Fruit fly (Drosophila melanogaster) whole organism, embryonic: ENCODE measurements around the gene mEFTs.

Experiments used
- Antp ChIP-seq: fragments of 200-800 bp; sonication (Bioruptor generic); optimal IDR thresholded peaks from 3 replicates; lab custom pipeline; 2016; ENCODE audit warnings: missing biosample characterization, missing genetic modification characterization
- Blimp-1 ChIP-seq: fragments of 200-800 bp; sonication (Bioruptor generic); optimal IDR thresholded peaks from 3 replicates; lab custom pipeline; 2018; ENCODE audit warnings: missing biosample characterization, missing genetic modification characterization, mild to moderate bottlenecking, moderate library complexity, missing genetic modification reagents
- CG10209 ChIP-seq: fragments of 200-800 bp; sonication (Bioruptor generic); optimal IDR thresholded peaks from 3 replicates; lab custom pipeline; 2017; ENCODE audit warnings: missing biosample characterization, mild to moderate bottlenecking, missing genetic modification characterization, missing genetic modification reagents
- CG10565 ChIP-seq: fragments of 200-800 bp; sonication (Bioruptor generic); optimal IDR thresholded peaks from 3 replicates; lab custom pipeline; 2016; ENCODE audit warnings: missing biosample characterization, mild to moderate bottlenecking, missing genetic modification characterization
- CG11398 ChIP-seq: fragments of 200-800 bp; sonication (Bioruptor generic); optimal IDR thresholded peaks from 2 replicates; lab custom pipeline; 2016; ENCODE audit warnings: missing biosample characterization, missing genetic modification characterization
- CG11456 ChIP-seq: fragments of 200-800 bp; sonication (Bioruptor generic); IDR thresholded peaks from 3 replicates; pipeline ENCODE4 v1.3.6; 2022; ENCODE audit warnings: missing biosample characterization, missing genetic modification characterization
- CG12071 ChIP-seq: fragments of 200-800 bp; sonication (Bioruptor generic); optimal IDR thresholded peaks from 3 replicates; lab custom pipeline; 2018; ENCODE audit warnings: missing biosample characterization, mild to moderate bottlenecking, missing genetic modification characterization
- CG12236 ChIP-seq: fragments of 200-800 bp; sonication (Bioruptor generic); optimal IDR thresholded peaks from 2 replicates; lab custom pipeline; 2016; ENCODE audit warnings: missing biosample characterization, missing genetic modification characterization
- CG1233 ChIP-seq: fragments of 200-800 bp; sonication (Bioruptor generic); optimal IDR thresholded peaks from 4 replicates; lab custom pipeline; 2018; ENCODE audit warnings: missing biosample characterization, mild to moderate bottlenecking, missing genetic modification characterization
- CG13296 ChIP-seq: fragments of 200-800 bp; sonication (Bioruptor generic); optimal IDR thresholded peaks from 3 replicates; lab custom pipeline; 2018; ENCODE audit warnings: missing biosample characterization, mild to moderate bottlenecking, missing genetic modification characterization
- CG13775 ChIP-seq: fragments of 200-800 bp; sonication (Bioruptor generic); optimal IDR thresholded peaks from 3 replicates; lab custom pipeline; 2017; ENCODE audit warnings: missing biosample characterization, mild to moderate bottlenecking, missing genetic modification characterization
- CG15601 ChIP-seq: fragments of 200-800 bp; sonication (Bioruptor generic); optimal IDR thresholded peaks from 3 replicates; lab custom pipeline; 2019; ENCODE audit warnings: missing biosample characterization, mild to moderate bottlenecking, missing genetic modification characterization, moderate library complexity
- CG17802 ChIP-seq: fragments of 200-800 bp; sonication (Bioruptor generic); optimal IDR thresholded peaks from 2 replicates; lab custom pipeline; 2018; ENCODE audit warnings: missing biosample characterization, mild to moderate bottlenecking, missing genetic modification characterization, moderate library complexity
- CG17829 ChIP-seq: fragments of 200-800 bp; optimal IDR thresholded peaks from 2 replicates; lab custom pipeline; 2019; ENCODE audit warnings: missing biosample characterization, mild to moderate bottlenecking, missing genetic modification characterization, moderate library complexity
- CG2120 ChIP-seq: fragments of 200-800 bp; sonication (Bioruptor generic); optimal IDR thresholded peaks from 3 replicates; lab custom pipeline; 2016; ENCODE audit warnings: missing biosample characterization, missing genetic modification characterization
- CG31224 ChIP-seq: fragments of 200-800 bp; sonication (Bioruptor generic); IDR thresholded peaks from 2 replicates; pipeline ENCODE4 v1.3.6; 2022; ENCODE audit warnings: missing biosample characterization, missing genetic modification characterization
- CG31441 ChIP-seq: fragments of 200-800 bp; sonication (Bioruptor generic); IDR thresholded peaks from 2 replicates; pipeline ENCODE4 v1.3.6; 2022; ENCODE audit warnings: missing biosample characterization, missing genetic modification characterization
- CG32772 ChIP-seq: fragments of 200-800 bp; sonication (Bioruptor generic); IDR thresholded peaks from 2 replicates; pipeline ENCODE4 v1.3.6; 2022; ENCODE audit warnings: missing biosample characterization, missing genetic modification characterization
- CG5245 ChIP-seq: fragments of 200-800 bp; sonication (Bioruptor generic); optimal IDR thresholded peaks from 3 replicates; lab custom pipeline; 2016; ENCODE audit warnings: missing biosample characterization, missing genetic modification characterization
- CG6272 ChIP-seq: fragments of 200-800 bp; sonication (Bioruptor generic); IDR thresholded peaks from 2 replicates; pipeline ENCODE4 v1.3.6; 2022; ENCODE audit warnings: missing biosample characterization, missing genetic modification characterization
- CG7357 ChIP-seq: fragments of 200-800 bp; sonication (Bioruptor generic); IDR thresholded peaks from 3 replicates; pipeline ENCODE4 v1.3.6; 2022; ENCODE audit warnings: missing biosample characterization, missing genetic modification characterization
- CG7928 ChIP-seq: fragments of 200-800 bp; sonication (Bioruptor generic); optimal IDR thresholded peaks from 2 replicates; lab custom pipeline; 2017; ENCODE audit warnings: missing biosample characterization, mild to moderate bottlenecking, missing genetic modification characterization
- CG8290 ChIP-seq, 3 experiments: fragments of 200-800 bp; sonication (Bioruptor generic); optimal IDR thresholded peaks; 2 replicates each; lab custom pipeline; 2016 to 2019; ENCODE audit warnings: missing biosample characterization in 3 of 3, missing genetic modification characterization in 3 of 3, mild to moderate bottlenecking in 2 of 3, moderate library complexity in 1 of 3
- CG9215 ChIP-seq: fragments of 200-800 bp; sonication (Bioruptor generic); IDR thresholded peaks from 2 replicates; pipeline ENCODE4 v1.3.6; 2022; ENCODE audit warnings: missing biosample characterization, missing genetic modification characterization
- Doc3 ChIP-seq: fragments of 200-800 bp; sonication (Bioruptor generic); IDR thresholded peaks from 3 replicates; pipeline ENCODE4 v1.3.6; 2022; ENCODE audit warnings: missing biosample characterization, missing genetic modification characterization; ENCODE audit not compliant: partially characterized antibody
- HmgZ ChIP-seq: fragments of 200-800 bp; sonication (Bioruptor generic); optimal IDR thresholded peaks from 2 replicates; lab custom pipeline; 2018; ENCODE audit warnings: missing biosample characterization, mild to moderate bottlenecking, missing genetic modification characterization
- MBD-R2 ChIP-seq: fragments of 200-800 bp; sonication (Bioruptor generic); IDR thresholded peaks from 2 replicates; pipeline ENCODE4 v1.3.6; 2022; ENCODE audit warnings: missing biosample characterization, missing genetic modification characterization
- MTF-1 ChIP-seq: fragments of 200-800 bp; sonication (Bioruptor generic); optimal IDR thresholded peaks from 2 replicates; lab custom pipeline; 2018; ENCODE audit warnings: missing biosample characterization, mild to moderate bottlenecking, missing genetic modification characterization, borderline replicate concordance
- Mrtf ChIP-seq: fragments of 200-800 bp; sonication (Bioruptor generic); IDR thresholded peaks from 3 replicates; pipeline ENCODE4 v1.3.6; 2022; ENCODE audit warnings: missing biosample characterization, missing genetic modification characterization
- Nf-YA ChIP-seq: fragments of 200-800 bp; sonication (Bioruptor generic); IDR thresholded peaks from 2 replicates; pipeline ENCODE4 v1.3.6; 2022; ENCODE audit warnings: missing biosample characterization, missing genetic modification characterization
- Ptx1 ChIP-seq: fragments of 200-800 bp; sonication (Bioruptor generic); IDR thresholded peaks from 2 replicates; pipeline ENCODE4 v1.3.6; 2022; ENCODE audit warnings: missing biosample characterization, missing genetic modification characterization
- Scr ChIP-seq: fragments of 200-800 bp; sonication (Bioruptor generic); IDR thresholded peaks from 2 replicates; pipeline ENCODE4 v1.3.6; 2022; ENCODE audit warnings: missing biosample characterization, missing genetic modification characterization; ENCODE audit not compliant: partially characterized antibody
- abd-A ChIP-seq: fragments of 200-800 bp; sonication (Bioruptor generic); optimal IDR thresholded peaks from 3 replicates; lab custom pipeline; 2019; ENCODE audit warnings: missing biosample characterization, mild to moderate bottlenecking, missing genetic modification characterization, moderate library complexity
- bsh ChIP-seq, 2 experiments: fragments of 200-800 bp; sonication (Bioruptor generic); optimal IDR thresholded peaks; 2 replicates each; lab custom pipeline; 2017 to 2018; ENCODE audit warnings: mild to moderate bottlenecking in 2 of 2, missing biosample characterization in 2 of 2, missing genetic modification characterization in 2 of 2, moderate library complexity in 1 of 2
- btn ChIP-seq: fragments of 200-800 bp; sonication (Bioruptor generic); optimal IDR thresholded peaks from 2 replicates; lab custom pipeline; 2016; ENCODE audit warnings: missing biosample characterization, missing genetic modification characterization
- disco-r ChIP-seq: fragments of 200-800 bp; sonication (Bioruptor generic); optimal IDR thresholded peaks from 2 replicates; lab custom pipeline; 2016; ENCODE audit warnings: missing biosample characterization, missing genetic modification characterization
- ems ChIP-seq: fragments of 200-800 bp; sonication (Bioruptor generic); optimal IDR thresholded peaks from 3 replicates; lab custom pipeline; 2016; ENCODE audit warnings: missing biosample characterization, missing genetic modification characterization
- fd64A ChIP-seq: fragments of 200-800 bp; sonication (Bioruptor generic); optimal IDR thresholded peaks from 3 replicates; lab custom pipeline; 2018; ENCODE audit warnings: missing biosample characterization, mild to moderate bottlenecking, missing genetic modification characterization
- fu2 ChIP-seq: fragments of 200-800 bp; sonication (Bioruptor generic); optimal IDR thresholded peaks from 2 replicates; lab custom pipeline; 2016; ENCODE audit warnings: missing biosample characterization, missing genetic modification characterization
- her ChIP-seq: fragments of 200-800 bp; sonication (Bioruptor generic); optimal IDR thresholded peaks from 2 replicates; lab custom pipeline; 2016; ENCODE audit warnings: missing biosample characterization, missing genetic modification characterization
- inv ChIP-seq: fragments of 200-800 bp; sonication (Bioruptor generic); IDR thresholded peaks from 2 replicates; pipeline ENCODE4 v1.3.6; 2022; ENCODE audit warnings: missing biosample characterization, missing genetic modification characterization; ENCODE audit not compliant: partially characterized antibody
- jing ChIP-seq: fragments of 200-800 bp; sonication (Bioruptor generic); optimal IDR thresholded peaks from 2 replicates; lab custom pipeline; 2018; ENCODE audit warnings: missing biosample characterization, mild to moderate bottlenecking, missing genetic modification characterization
- klu ChIP-seq: fragments of 200-800 bp; sonication (Bioruptor generic); IDR thresholded peaks from 2 replicates; pipeline ENCODE4 v1.3.6; 2022; ENCODE audit warnings: missing biosample characterization, missing genetic modification characterization
- pan ChIP-seq, 4 experiments: fragments of >200 bp in 3 of 4; fragments of 200-800 bp in 1 of 4; sonication (Bioruptor generic) in 1 of 4; optimal IDR thresholded peaks in 3 of 4; IDR thresholded peaks in 1 of 4; 2 replicates each; pipeline versions ENCODE4 v1.3.6 to Lab custom; 2017 to 2022; ENCODE audit warnings: missing biosample characterization in 2 of 4, missing genetic modification characterization in 2 of 4, mixed read lengths in 1 of 4
- prd ChIP-seq, 3 experiments: fragments of >200 bp in 2 of 3; fragments of 200-800 bp in 1 of 3; sonication (Bioruptor generic) in 1 of 3; optimal IDR thresholded peaks in 2 of 3; IDR thresholded peaks in 1 of 3; 2 replicates in 2 of 3; 3 replicates in 1 of 3; pipeline versions ENCODE4 v1.3.6 to Lab custom; 2017 to 2022; ENCODE audit warnings: missing biosample characterization in 1 of 3, missing genetic modification characterization in 1 of 3
- sens ChIP-seq: fragments of 200-800 bp; sonication (Bioruptor generic); peaks from one replicate; lab custom pipeline; 2016; ENCODE audit warnings: missing biosample characterization, missing genetic modification characterization
- slou ChIP-seq: fragments of 200-800 bp; sonication (Bioruptor generic); optimal IDR thresholded peaks from 3 replicates; lab custom pipeline; 2016; ENCODE audit warnings: missing biosample characterization, missing genetic modification characterization

mEFTs gene

dm6 chr2L:17450505-17451415 lies 50.1 kb downstream of the mEFTs start (continued):
- TF ChIP-seq CG2120 (GFP tag; lab: Kevin White, UChicago) = peak; percentile 80
- no peak for TF ChIP-seq Scr
- TF ChIP-seq CG31441 (GFP tag; lab: Robert Waterston, UW) = peak; percentile 73
- TF ChIP-seq slou (GFP tag; lab: Kevin White, UChicago) = peak; percentile 6
- TF ChIP-seq Blimp-1 (GFP tag; lab: Kevin White, UChicago) = peak; percentile 55
- no peak for TF ChIP-seq CG7357 (GFP tag; lab: Robert Waterston, UW)
- TF ChIP-seq CG7928 (GFP tag; lab: Kevin White, UChicago) = no peak
- peak; percentile 90 for TF ChIP-seq sens
- no peak for TF ChIP-seq CG31224 (GFP tag; lab: Robert Waterston, UW)
- no peak for TF ChIP-seq CG6272 (GFP tag; lab: Robert Waterston, UW)
- peak; percentile 65; the same call in 1 of the 2 replicates for TF ChIP-seq Ptx1 (GFP tag; lab: Robert Waterston, UW)
- no peak; the same call in 1 of the 2 replicates for TF ChIP-seq klu (GFP tag; lab: Robert Waterston, UW)
- peak; percentile 51 for TF ChIP-seq abd-A (tag; lab: Kevin White, UChicago)
- TF ChIP-seq her (GFP tag; lab: Kevin White, UChicago) = no peak
- peak; percentile 66 for TF ChIP-seq CG10209 (GFP tag; lab: Kevin White, UChicago)
- no peak for TF ChIP-seq MTF-1 (GFP tag; lab: Kevin White, UChicago)
- TF ChIP-seq jing (GFP tag; lab: Kevin White, UChicago) = no peak
- TF ChIP-seq btn (GFP tag; lab: Kevin White, UChicago) = no peak
- TF ChIP-seq HmgZ (tag; lab: Kevin White, UChicago) = peak; percentile 38
- peak; percentile 27 for TF ChIP-seq Antp (GFP tag; lab: Kevin White, UChicago)
- TF ChIP-seq fd64A (GFP tag; lab: Kevin White, UChicago) = no peak
- TF ChIP-seq CG11398 (GFP tag; lab: Kevin White, UChicago) = no peak
- TF ChIP-seq Mrtf (GFP tag; lab: Robert Waterston, UW) = no peak
- no peak for TF ChIP-seq inv (GFP tag; lab: Robert Waterston, UW)
- TF ChIP-seq CG10565 (GFP tag; lab: Kevin White, UChicago) = no peak
- no peak for TF ChIP-seq Doc3 (GFP tag; lab: Robert Waterston, UW)
- TF ChIP-seq CG5245 (GFP tag; lab: Kevin White, UChicago) = no peak
- TF ChIP-seq ems = no peak
- no peak for TF ChIP-seq disco-r (GFP tag; lab: Kevin White, UChicago)
- TF ChIP-seq fu2 (GFP tag; lab: Kevin White, UChicago) = peak; percentile 35
- TF ChIP-seq CG8290 (GFP tag; optimal IDR thresholded peaks at IDR 0.05; lab: Kevin White, UChicago) = no peak
- peak in 1 of 2 experiments; percentile 47 for TF ChIP-seq CG8290 (tag; optimal IDR thresholded peaks at IDR 0.05; lab: Kevin White, UChicago)
- TF ChIP-seq CG11456 (GFP tag; lab: Robert Waterston, UW) = peak; percentile 67; the same call in 2 of the 3 replicates
- TF ChIP-seq CG13775 = no peak
- TF ChIP-seq CG13296 (GFP tag; lab: Kevin White, UChicago) = peak; percentile 47
- TF ChIP-seq CG32772 (GFP tag; lab: Robert Waterston, UW) = no peak
- TF ChIP-seq CG12071 (GFP tag; lab: Kevin White, UChicago) = peak; percentile 35
- no peak for TF ChIP-seq CG17829 (tag; lab: Kevin White, UChicago)
- no peak for TF ChIP-seq CG12236 (GFP tag; lab: Kevin White, UChicago)
- TF ChIP-seq CG17802 (tag; lab: Kevin White, UChicago) = no peak
- peak; percentile 63 for TF ChIP-seq CG1233 (GFP tag; lab: Kevin White, UChicago)
- TF ChIP-seq Nf-YA (GFP tag; lab: Robert Waterston, UW) = no peak
- no peak; the same call in 1 of the 2 replicates for TF ChIP-seq MBD-R2 (GFP tag; lab: Robert Waterston, UW)
- no peak for TF ChIP-seq prd (optimal IDR thresholded peaks at IDR 0.05; lab: Kevin White, UChicago)
- no peak for TF ChIP-seq prd (GFP tag; IDR thresholded peaks at IDR 0.05; lab: Robert Waterston, UW)
- TF ChIP-seq CG15601 (tag; lab: Kevin White, UChicago) = peak; percentile 20
- peak in 1 of 2 experiments; percentile 48 for TF ChIP-seq bsh (GFP tag; optimal IDR thresholded peaks at IDR 0.05; lab: Kevin White, UChicago)
- no peak for TF ChIP-seq pan (optimal IDR thresholded peaks at IDR 0.05; lab: Kevin White, UChicago)
- TF ChIP-seq pan (GFP tag; optimal IDR thresholded peaks at IDR 0.05 in 1 of 2, IDR thresholded peaks at IDR 0.05 in 1 of 2) = peak in 1 of 2 experiments; percentile 76
- no peak; the same call in 1 of the 2 replicates for TF ChIP-seq CG9215 (GFP tag; lab: Robert Waterston, UW)
